Worm (Caenorhabditis elegans): ENCODE results near the gene Y47G7B.2.

DNA sequence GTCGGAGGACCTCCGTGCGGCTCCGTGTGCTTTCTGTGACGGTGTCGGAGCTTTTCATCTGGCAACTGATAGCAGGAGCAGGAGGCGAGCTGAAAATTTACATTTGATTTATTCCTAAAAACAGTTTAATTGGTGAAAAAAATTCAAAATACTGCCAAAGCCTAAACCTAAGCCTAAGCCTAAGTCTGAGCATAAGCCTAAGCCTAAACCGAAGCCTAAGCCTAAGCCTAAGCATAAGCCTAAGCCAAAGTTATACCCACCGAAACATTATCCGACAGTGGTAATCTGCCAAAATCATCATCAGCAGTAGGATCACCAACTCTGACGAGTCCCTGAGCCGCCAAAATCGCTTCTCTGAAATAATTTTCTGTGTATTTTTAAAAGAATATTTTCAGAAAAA, 23.0 kb downstream of the Y47G7B.2 start:
- no peak for TF ChIP-seq madf-5 (GFP tag; IDR thresholded peaks at IDR 0.05)
- no peak for TF ChIP-seq egl-43 (GFP tag; IDR thresholded peaks at IDR 0.05)
